Fruit fly (Drosophila melanogaster) whole organism, prepupa: ENCODE measurements around the gene Pex1.

ENCODE experiments used
- Blimp-1 ChIP-seq: fragments of 200-800 bp; sonication (Bioruptor generic); optimal IDR thresholded peaks from 3 replicates; lab custom pipeline; 2017; ENCODE audit warnings: missing biosample characterization, missing genetic modification characterization, mild to moderate bottlenecking, moderate library complexity, missing genetic modification reagents
- CG10631 ChIP-seq: fragments of 200-800 bp; sonication (Bioruptor generic); optimal IDR thresholded peaks from 2 replicates; lab custom pipeline; 2016; ENCODE audit warnings: missing biosample characterization, missing genetic modification characterization
- CG10669 ChIP-seq: fragments of 200-800 bp; sonication (Bioruptor generic); optimal IDR thresholded peaks from 3 replicates; lab custom pipeline; 2018; ENCODE audit warnings: missing biosample characterization, mild to moderate bottlenecking, missing genetic modification characterization, moderate library complexity
- CG11294 ChIP-seq: fragments of 200-800 bp; sonication (Bioruptor generic); IDR thresholded peaks from 2 replicates; pipeline ENCODE4 v1.3.6; 2022; ENCODE audit warnings: missing biosample characterization, missing genetic modification characterization
- CG11762 ChIP-seq: fragments of 200-800 bp; sonication (Bioruptor generic); optimal IDR thresholded peaks from 3 replicates; lab custom pipeline; 2016; ENCODE audit warnings: missing biosample characterization, missing genetic modification characterization; ENCODE audit not compliant: insufficient read depth
- CG11902 ChIP-seq: fragments of 200-800 bp; sonication (Bioruptor generic); optimal IDR thresholded peaks from 3 replicates; lab custom pipeline; 2016; ENCODE audit warnings: missing biosample characterization, missing genetic modification characterization
- CG1621 ChIP-seq: fragments of 200-800 bp; sonication (Bioruptor generic); optimal IDR thresholded peaks from 3 replicates; lab custom pipeline; 2018; ENCODE audit warnings: missing biosample characterization, mild to moderate bottlenecking, missing genetic modification characterization
- CG16779 ChIP-seq: fragments of 200-800 bp; sonication (Bioruptor generic); optimal IDR thresholded peaks from 3 replicates; lab custom pipeline; 2017; ENCODE audit warnings: missing biosample characterization, mild to moderate bottlenecking, missing genetic modification characterization
- CG3032 ChIP-seq: fragments of 200-800 bp; optimal IDR thresholded peaks from 2 replicates; lab custom pipeline; 2019; ENCODE audit warnings: missing biosample characterization, mild to moderate bottlenecking, missing genetic modification characterization, moderate library complexity
- CG31627 ChIP-seq: fragments of 200-800 bp; sonication (Bioruptor generic); optimal IDR thresholded peaks from 3 replicates; lab custom pipeline; 2016; ENCODE audit warnings: missing biosample characterization, missing genetic modification characterization
- CG32006 ChIP-seq: fragments of 200-800 bp; sonication (Bioruptor generic); optimal IDR thresholded peaks from 3 replicates; lab custom pipeline; 2017; ENCODE audit warnings: missing biosample characterization, mild to moderate bottlenecking, missing genetic modification characterization
- CG3919 ChIP-seq: fragments of 200-800 bp; sonication (Bioruptor generic); optimal IDR thresholded peaks from 3 replicates; lab custom pipeline; 2016; ENCODE audit warnings: missing biosample characterization, missing genetic modification characterization
- CG4318 ChIP-seq: fragments of 200-800 bp; sonication (Bioruptor generic); optimal IDR thresholded peaks from 3 replicates; lab custom pipeline; 2017; ENCODE audit warnings: missing biosample characterization, mild to moderate bottlenecking, missing genetic modification characterization
- CG6276 ChIP-seq: fragments of 200-800 bp; sonication (Bioruptor generic); optimal IDR thresholded peaks from 2 replicates; lab custom pipeline; 2017; ENCODE audit warnings: missing biosample characterization, mild to moderate bottlenecking, missing genetic modification characterization
- CG6792 ChIP-seq: fragments of 200-800 bp; sonication (Bioruptor generic); optimal IDR thresholded peaks from 3 replicates; lab custom pipeline; 2016; ENCODE audit warnings: missing biosample characterization, missing genetic modification characterization
- CG6808 ChIP-seq: fragments of 200-800 bp; sonication (Bioruptor generic); optimal IDR thresholded peaks from 3 replicates; lab custom pipeline; 2017; ENCODE audit warnings: missing biosample characterization, missing genetic modification characterization, mild to moderate bottlenecking, moderate library complexity, missing genetic modification reagents
- CG7368 ChIP-seq: fragments of 200-800 bp; sonication (Bioruptor generic); optimal IDR thresholded peaks from 3 replicates; lab custom pipeline; 2016; ENCODE audit warnings: missing biosample characterization, missing genetic modification characterization
- CG8119 ChIP-seq: fragments of 200-800 bp; sonication (Bioruptor generic); IDR thresholded peaks from 3 replicates; pipeline ENCODE4 v1.3.6; 2022; ENCODE audit warnings: missing biosample characterization, missing genetic modification characterization
- CG8319 ChIP-seq: fragments of 200-800 bp; sonication (Bioruptor generic); optimal IDR thresholded peaks from 3 replicates; lab custom pipeline; 2016; ENCODE audit warnings: missing biosample characterization, missing genetic modification characterization
- CG8632 ChIP-seq: fragments of 200-800 bp; sonication (Bioruptor generic); optimal IDR thresholded peaks from 3 replicates; lab custom pipeline; 2016; ENCODE audit warnings: missing biosample characterization, missing genetic modification characterization
- CG9139 ChIP-seq: fragments of 200-800 bp; sonication (Bioruptor generic); optimal IDR thresholded peaks from 3 replicates; lab custom pipeline; 2017; ENCODE audit warnings: missing biosample characterization, mild to moderate bottlenecking, missing genetic modification characterization
- Eip75B ChIP-seq: fragments of 200-800 bp; sonication (Bioruptor generic); optimal IDR thresholded peaks from 3 replicates; lab custom pipeline; 2016; ENCODE audit warnings: missing biosample characterization, missing genetic modification characterization
- Eip78C ChIP-seq: fragments of 200-800 bp; sonication (Bioruptor generic); peaks from one replicate; lab custom pipeline; 2016; ENCODE audit warnings: missing biosample characterization, missing genetic modification characterization
- Eip93F ChIP-seq: fragments of 200-800 bp; sonication (Bioruptor generic); optimal IDR thresholded peaks from 2 replicates; lab custom pipeline; 2016; ENCODE audit warnings: missing biosample characterization, mild to moderate bottlenecking, missing genetic modification characterization
- Ets21C ChIP-seq: fragments of 200-800 bp; sonication (Bioruptor generic); optimal IDR thresholded peaks from 3 replicates; lab custom pipeline; 2016; ENCODE audit warnings: missing biosample characterization, missing genetic modification characterization
- Hr39 ChIP-seq: fragments of 200-800 bp; sonication (Bioruptor generic); optimal IDR thresholded peaks from 2 replicates; lab custom pipeline; 2016; ENCODE audit warnings: missing biosample characterization, missing genetic modification characterization
- Hr4 ChIP-seq: fragments of 200-800 bp; sonication (Bioruptor generic); optimal IDR thresholded peaks from 3 replicates; lab custom pipeline; 2016; ENCODE audit warnings: missing biosample characterization, missing genetic modification characterization
- Lpt ChIP-seq: fragments of 200-800 bp; sonication (Bioruptor generic); optimal IDR thresholded peaks from 3 replicates; lab custom pipeline; 2016; ENCODE audit warnings: missing biosample characterization, missing genetic modification characterization
- Met ChIP-seq: fragments of 200-800 bp; sonication (Bioruptor generic); optimal IDR thresholded peaks from 3 replicates; lab custom pipeline; 2016; ENCODE audit warnings: missing biosample characterization, missing genetic modification characterization
- OdsH ChIP-seq: fragments of 200-800 bp; sonication (Bioruptor generic); optimal IDR thresholded peaks from 3 replicates; lab custom pipeline; 2016; ENCODE audit warnings: missing biosample characterization, missing genetic modification characterization
- Smox ChIP-seq: fragments of 200-800 bp; sonication (Bioruptor generic); optimal IDR thresholded peaks from 3 replicates; lab custom pipeline; 2016; ENCODE audit warnings: missing biosample characterization, missing genetic modification characterization
- Sox14 ChIP-seq: fragments of 200-800 bp; sonication (Bioruptor generic); optimal IDR thresholded peaks from 3 replicates; lab custom pipeline; 2016; ENCODE audit warnings: missing biosample characterization, missing genetic modification characterization
- Sox15 ChIP-seq: fragments of 200-800 bp; sonication (Bioruptor generic); optimal IDR thresholded peaks from 3 replicates; lab custom pipeline; 2016; ENCODE audit warnings: missing biosample characterization, missing genetic modification characterization
- achi ChIP-seq: fragments of 200-800 bp; sonication (Bioruptor generic); optimal IDR thresholded peaks from 3 replicates; lab custom pipeline; 2016; ENCODE audit warnings: missing biosample characterization, missing genetic modification characterization
- acj6 ChIP-seq: fragments of 200-800 bp; sonication (Bioruptor generic); optimal IDR thresholded peaks from 3 replicates; lab custom pipeline; 2016; ENCODE audit warnings: missing biosample characterization, missing genetic modification characterization
- cyc ChIP-seq: fragments of 200-800 bp; sonication (Bioruptor generic); optimal IDR thresholded peaks from 3 replicates; lab custom pipeline; 2016; ENCODE audit warnings: missing biosample characterization, missing genetic modification characterization
- dac ChIP-seq: fragments of 200-800 bp; sonication (Bioruptor generic); optimal IDR thresholded peaks from 2 replicates; lab custom pipeline; 2017; ENCODE audit warnings: missing biosample characterization, mild to moderate bottlenecking, missing genetic modification characterization
- dsx ChIP-seq: fragments of 200-800 bp; optimal IDR thresholded peaks from 3 replicates; lab custom pipeline; 2019; ENCODE audit warnings: missing biosample characterization, mild to moderate bottlenecking, missing genetic modification characterization, moderate library complexity; ENCODE audit not compliant: poor library complexity, severe bottlenecking
- esn ChIP-seq: fragments of 200-800 bp; sonication (Bioruptor generic); optimal IDR thresholded peaks from 2 replicates; lab custom pipeline; 2016; ENCODE audit warnings: missing biosample characterization, mild to moderate bottlenecking, missing genetic modification characterization, moderate library complexity
- fkh ChIP-seq: fragments of 200-800 bp; sonication (Bioruptor generic); optimal IDR thresholded peaks from 3 replicates; lab custom pipeline; 2017; ENCODE audit warnings: missing biosample characterization, mild to moderate bottlenecking, missing genetic modification characterization, moderate library complexity
- pdm3 ChIP-seq: fragments of 200-800 bp; sonication (Bioruptor generic); optimal IDR thresholded peaks from 3 replicates; lab custom pipeline; 2016; ENCODE audit warnings: missing biosample characterization, missing genetic modification characterization
- salr ChIP-seq, 2 experiments: fragments of 200-800 bp; sonication (Bioruptor generic); optimal IDR thresholded peaks; 3 replicates each; lab custom pipeline; 2016 to 2018; ENCODE audit warnings: missing biosample characterization in 2 of 2, missing genetic modification characterization in 2 of 2, mild to moderate bottlenecking in 1 of 2
- ss ChIP-seq, 2 experiments: fragments of 200-800 bp; sonication (Bioruptor generic); optimal IDR thresholded peaks; 2 replicates in 1 of 2; 3 replicates in 1 of 2; lab custom pipeline; 2017 to 2018; ENCODE audit warnings: mild to moderate bottlenecking in 2 of 2, missing biosample characterization in 2 of 2, missing genetic modification characterization in 2 of 2, moderate library complexity in 1 of 2
- svp ChIP-seq: fragments of 200-800 bp; sonication (Bioruptor generic); peaks from one replicate; lab custom pipeline; 2016; ENCODE audit warnings: missing biosample characterization, missing genetic modification characterization

The Pex1 gene

DNA sequence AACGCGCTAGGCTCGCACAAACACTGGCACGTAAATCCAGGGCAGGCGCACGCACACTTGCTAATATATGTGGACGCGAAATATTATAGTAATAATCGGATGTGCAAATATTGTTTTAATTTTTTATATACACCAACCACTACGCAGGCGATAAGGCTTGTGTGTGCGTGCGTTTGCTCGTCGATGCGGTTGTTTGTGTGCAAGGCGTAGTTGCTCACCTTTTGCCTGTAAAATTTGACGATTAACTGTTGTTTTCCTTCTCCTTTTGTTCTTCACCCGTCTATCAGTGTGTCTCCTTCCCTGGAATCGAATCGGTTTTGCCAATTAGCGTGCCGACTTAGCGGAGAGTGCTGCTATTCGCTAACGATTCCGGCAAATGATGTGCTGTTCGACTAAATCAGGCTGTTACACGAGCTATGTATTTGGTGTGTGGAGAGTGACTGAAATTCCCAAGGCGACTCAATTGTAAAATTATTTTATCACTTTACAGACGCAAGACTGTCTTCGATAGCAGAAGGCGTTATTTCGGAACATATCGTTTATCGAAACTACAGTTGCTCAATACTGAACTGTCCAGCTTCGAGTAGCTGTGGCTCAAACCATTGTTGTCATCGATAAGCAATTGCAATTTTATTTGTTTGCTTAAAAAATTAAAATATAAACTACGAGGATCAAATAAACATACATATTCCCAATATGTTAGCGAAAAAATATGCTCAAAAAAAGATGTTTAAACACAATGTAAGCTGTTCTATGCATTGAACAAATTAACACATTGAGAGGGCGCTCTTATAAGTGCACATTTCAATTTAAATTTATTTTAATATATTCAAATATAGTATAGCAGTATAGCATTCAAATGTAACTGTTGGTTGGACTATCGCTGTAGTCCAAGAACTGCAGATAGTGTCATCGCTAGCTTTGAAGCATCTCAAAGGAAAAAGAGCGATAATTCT, 40.2 kb upstream of the Pex1 start, which contains the start of the genes CG6650 and endos (continued):
- peak; percentile 41 for TF ChIP-seq Eip93F
- peak; percentile 5 for TF ChIP-seq CG3919 (GFP tag; lab: Kevin White, UChicago)
- TF ChIP-seq Sox15 (GFP tag; lab: Kevin White, UChicago), result no peak

DNA sequence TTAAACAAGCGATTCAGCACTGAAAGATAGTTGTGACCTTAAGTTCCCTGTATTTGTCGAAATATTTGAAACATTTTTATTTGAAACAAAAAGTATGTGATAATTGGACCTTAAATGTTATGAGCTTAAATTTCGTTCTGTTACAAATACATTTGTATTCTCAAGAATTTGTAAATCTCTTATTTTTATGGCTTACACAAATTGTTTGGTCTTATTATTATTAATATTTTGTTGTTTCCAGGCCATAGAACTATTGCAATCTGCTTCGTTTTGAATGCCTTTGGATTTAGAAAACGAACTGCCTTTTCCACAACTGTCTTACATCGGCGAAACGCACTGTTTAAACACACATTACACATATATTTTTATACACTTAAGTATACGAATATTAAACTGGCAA, 37.2 kb upstream of the Pex1 start, which contains the start of gene CG6661:
TSS of gene CG6661 (plus strand) at position 301 of the 400 bp plus-strand sequence.
- no peak for TF ChIP-seq CG4318
- no peak for TF ChIP-seq Met (GFP tag; lab: Kevin White, UChicago)
- TF ChIP-seq CG10631 (GFP tag; lab: Kevin White, UChicago), result no peak
- no peak for TF ChIP-seq salr (GFP tag; optimal IDR thresholded peaks at IDR 0.05; lab: Kevin White, UChicago)
- TF ChIP-seq CG32006 (GFP tag; lab: Kevin White, UChicago), result no peak
- no peak for TF ChIP-seq CG11294 (GFP tag; lab: Robert Waterston, UW)
- TF ChIP-seq CG9139, result no peak
- no peak for TF ChIP-seq cyc (GFP tag; lab: Kevin White, UChicago)
- no peak for TF ChIP-seq CG10669
- TF ChIP-seq OdsH (GFP tag; lab: Kevin White, UChicago), result no peak
- TF ChIP-seq CG11902 (GFP tag; lab: Kevin White, UChicago), result no peak
- no peak for TF ChIP-seq CG31627 (GFP tag; lab: Kevin White, UChicago)
- TF ChIP-seq CG8319 (GFP tag; lab: Kevin White, UChicago), result no peak

DNA sequence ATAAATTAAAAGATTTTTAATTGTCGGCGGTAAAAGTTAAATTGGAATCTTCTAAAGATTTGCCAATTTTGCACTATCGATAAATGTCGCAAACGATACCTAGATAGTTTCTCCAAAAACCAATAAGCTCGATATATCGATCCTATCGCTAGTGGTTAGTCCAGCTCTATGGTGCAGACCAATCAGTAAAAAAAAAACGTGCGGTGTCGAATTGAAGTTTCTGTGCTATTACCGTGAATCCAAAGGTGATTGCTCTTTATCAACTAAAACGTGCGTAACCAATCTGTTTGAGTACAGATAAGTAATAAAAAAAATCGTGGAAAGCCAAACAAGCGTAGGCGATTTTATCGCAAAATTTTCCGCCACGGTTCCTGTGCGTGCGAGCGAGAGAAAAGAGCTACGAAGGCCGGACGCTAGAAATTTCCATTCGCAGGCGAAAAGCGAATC, 34.8 kb upstream of the Pex1 start, which contains the start of gene Hsp110:
TSS of gene Hsp110 (plus strand) at position 153 of the 447 bp plus-strand sequence.
- TF ChIP-seq esn (GFP tag; lab: Kevin White, UChicago), result peak; percentile 40
- TF ChIP-seq Eip75B (GFP tag; lab: Kevin White, UChicago), result peak; percentile 6
- no peak for TF ChIP-seq CG7368 (GFP tag; lab: Kevin White, UChicago)
- TF ChIP-seq CG8632 (GFP tag; lab: Kevin White, UChicago), result no peak
- TF ChIP-seq Hr4 (GFP tag; lab: Kevin White, UChicago), result peak; percentile 16
- TF ChIP-seq CG32006 (GFP tag; lab: Kevin White, UChicago), result no peak
- TF ChIP-seq achi (GFP tag; lab: Kevin White, UChicago), result peak; percentile 26
- peak; percentile 31 for TF ChIP-seq CG9139
- TF ChIP-seq CG31627 (GFP tag; lab: Kevin White, UChicago), result peak; percentile 19
- TF ChIP-seq Lpt (GFP tag; lab: Kevin White, UChicago), result no peak
- TF ChIP-seq CG3919 (GFP tag; lab: Kevin White, UChicago), result no peak
- TF ChIP-seq CG8119, result no peak
- TF ChIP-seq dac (GFP tag; lab: Kevin White, UChicago), result no peak
- no peak for TF ChIP-seq Smox (GFP tag; lab: Kevin White, UChicago)
- no peak for TF ChIP-seq CG11902 (GFP tag; lab: Kevin White, UChicago)
- TF ChIP-seq CG6808 (GFP tag; lab: Kevin White, UChicago), result no peak
- TF ChIP-seq acj6, result no peak
- no peak for TF ChIP-seq OdsH (GFP tag; lab: Kevin White, UChicago)
- no peak for TF ChIP-seq Hr39 (GFP tag; lab: Kevin White, UChicago)
- TF ChIP-seq CG3032 (tag; lab: Kevin White, UChicago), result peak; percentile 2
- TF ChIP-seq ss (GFP tag; optimal IDR thresholded peaks at IDR 0.05; lab: Kevin White, UChicago), result peak; percentile 33 to 69
- TF ChIP-seq CG11762, result no peak
- TF ChIP-seq Eip78C (GFP tag; lab: Kevin White, UChicago), result peak; percentile 71
- no peak for TF ChIP-seq CG10631 (GFP tag; lab: Kevin White, UChicago)
- no peak for TF ChIP-seq salr (GFP tag; optimal IDR thresholded peaks at IDR 0.05; lab: Kevin White, UChicago)
- peak; percentile 49 for TF ChIP-seq CG16779
- no peak for TF ChIP-seq Ets21C
- no peak for TF ChIP-seq Blimp-1 (GFP tag; lab: Kevin White, UChicago)
- no peak for TF ChIP-seq dsx (GFP tag; lab: Kevin White, UChicago)
- TF ChIP-seq CG1621 (tag; lab: Kevin White, UChicago), result peak; percentile 39
- no peak for TF ChIP-seq cyc (GFP tag; lab: Kevin White, UChicago)
- TF ChIP-seq CG6792 (GFP tag; lab: Kevin White, UChicago), result no peak
- no peak for TF ChIP-seq Eip93F
- TF ChIP-seq pdm3 (GFP tag; lab: Kevin White, UChicago), result no peak
- no peak for TF ChIP-seq CG6276
- TF ChIP-seq svp (GFP tag; lab: Kevin White, UChicago), result peak; percentile 53
- TF ChIP-seq Sox14, result peak; percentile 17
- no peak for TF ChIP-seq fkh
